Fruit fly (Drosophila melanogaster): ENCODE measurements around the gene Ance-3.
A peak's percentile ranks its signal among the peaks of the same experiment; 100 is the strongest.

Gene Ance-3

dm6 chr2L:13876698-13877097 lies 37.8 kb upstream of the Ance-3 start (continued):
- TF ChIP-seq ase (GFP tag; IDR thresholded peaks at IDR 0.05) (no peak), stwl (tag; optimal IDR thresholded peaks at IDR 0.05) (no peak), pum (GFP tag; optimal IDR thresholded peaks at IDR 0.05) (no peak), sd (tag; optimal IDR thresholded peaks at IDR 0.05) (no peak), shn (GFP tag; optimal IDR thresholded peaks at IDR 0.05) (no peak), CG9817 (tag; optimal IDR thresholded peaks at IDR 0.05) (no peak), CG13424 (tag; optimal IDR thresholded peaks at IDR 0.05) (peak; percentile 57), Taf1 (GFP tag; IDR thresholded peaks at IDR 0.05) (no peak), knrl (GFP tag; IDR thresholded peaks at IDR 0.05; ENCODE audit: partially characterized antibody) (no peak), HLH3B (GFP tag; IDR thresholded peaks at IDR 0.05) (no peak), Poxn (GFP tag; IDR thresholded peaks at IDR 0.05) (no peak), sug (tag; optimal IDR thresholded peaks at IDR 0.05) (no peak), so (GFP tag; IDR thresholded peaks at IDR 0.05) (no peak), CG18262 (tag; optimal IDR thresholded peaks at IDR 0.05) (peak; percentile 80), HLH54F (GFP tag; optimal IDR thresholded peaks at IDR 0.05) (no peak), CG13894 (tag; optimal IDR thresholded peaks at IDR 0.05) (no peak), caup (GFP tag; optimal IDR thresholded peaks at IDR 0.05; ENCODE audit: severe bottlenecking) (no peak), prd (optimal IDR thresholded peaks at IDR 0.05) (no peak), prd (GFP tag; IDR thresholded peaks at IDR 0.05) (no peak; the same call in 2 of the 3 replicates), CG6175 (GFP tag; IDR thresholded peaks at IDR 0.05) (no peak), pan (optimal IDR thresholded peaks at IDR 0.05) (no peak), pan (GFP tag; optimal IDR thresholded peaks at IDR 0.05 in 1 of 2, IDR thresholded peaks at IDR 0.05 in 1 of 2) (no peak), Adf1 (GFP tag; IDR thresholded peaks at IDR 0.05) (no peak), Nf-YA (GFP tag; IDR thresholded peaks at IDR 0.05) (no peak), ERR (GFP tag; optimal IDR thresholded peaks at IDR 0.05) (no peak), nom (GFP tag; optimal IDR thresholded peaks at IDR 0.05) (no peak), Bteb2 (GFP tag; optimal IDR thresholded peaks at IDR 0.05) (no peak), dan (GFP tag; IDR thresholded peaks at IDR 0.05) (no peak), lilli (GFP tag; optimal IDR thresholded peaks at IDR 0.05) (no peak), CG13123 (GFP tag; optimal IDR thresholded peaks at IDR 0.05) (no peak), Lim3 (GFP tag; IDR thresholded peaks at IDR 0.05) (no peak), tap (tag; optimal IDR thresholded peaks at IDR 0.05) (no peak), CG15696 (tag; optimal IDR thresholded peaks at IDR 0.05) (no peak), NC2α (GFP tag; optimal IDR thresholded peaks at IDR 0.05) (no peak), CG9727 (GFP tag; optimal IDR thresholded peaks at IDR 0.05) (peak; percentile 30), yki (optimal IDR thresholded peaks at IDR 0.05) (no peak), Bdp1 (GFP tag; optimal IDR thresholded peaks at IDR 0.05) (no peak), peb (GFP tag; IDR thresholded peaks at IDR 0.05) (no peak), twi (tag; optimal IDR thresholded peaks at IDR 0.05) (peak; percentile 18), Camta (GFP tag; optimal IDR thresholded peaks at IDR 0.05) (no peak), CG12236 (GFP tag; optimal IDR thresholded peaks at IDR 0.05) (no peak), CG10321 (GFP tag; IDR thresholded peaks at IDR 0.05) (no peak), Hr3 (GFP tag; optimal IDR thresholded peaks at IDR 0.05) (no peak), phol (tag; optimal IDR thresholded peaks at IDR 0.05) (peak; percentile 65), CG1647 (GFP tag; optimal IDR thresholded peaks at IDR 0.05) (no peak), CG9215 (GFP tag; IDR thresholded peaks at IDR 0.05) (no peak), CG12769 (tag; optimal IDR thresholded peaks at IDR 0.05) (no peak), Nf-YB (GFP tag; optimal IDR thresholded peaks at IDR 0.05) (peak; percentile 17), E2f2 (GFP tag; IDR thresholded peaks at IDR 0.05) (no peak), D19B (GFP tag; optimal IDR thresholded peaks at IDR 0.05) (no peak), slou (GFP tag; optimal IDR thresholded peaks at IDR 0.05) (peak; percentile 14), CG14965 (GFP tag; optimal IDR thresholded peaks at IDR 0.05; ENCODE audit: borderline replicate concordance) (no peak), Vsx1 (GFP tag; optimal IDR thresholded peaks at IDR 0.05) (no peak)

Data from whole organism, embryonic.